Worm (Caenorhabditis elegans) whole organism, late embryonic: Measurements from ENCODE around the gene srsx-31.

Experiments used
- ceh-14 ChIP-seq: sonication (generic microtip); optimal IDR thresholded peaks from 2 replicates; lab custom pipeline; 2016; ENCODE audit warnings: missing genotype, missing genetic modification characterization, missing compliant biosample characterization
- ceh-18 ChIP-seq: sonication (generic microtip); optimal IDR thresholded peaks from 2 replicates; lab custom pipeline; 2016; ENCODE audit warnings: missing genetic modification characterization, missing compliant biosample characterization
- ets-4 ChIP-seq: sonication (generic microtip); optimal IDR thresholded peaks from 2 replicates; lab custom pipeline; 2016; ENCODE audit warnings: missing genetic modification characterization, missing compliant biosample characterization
- lin-11 ChIP-seq: fragments of 200-800 bp; sonication (Bioruptor generic); optimal IDR thresholded peaks from 2 replicates; lab custom pipeline; 2018; ENCODE audit warnings: mild to moderate bottlenecking, missing genetic modification characterization, missing compliant biosample characterization
- madf-2 ChIP-seq: sonication (generic microtip); optimal IDR thresholded peaks from 2 replicates; lab custom pipeline; 2017; ENCODE audit warnings: missing genetic modification characterization, missing compliant biosample characterization
- pha-2 ChIP-seq: sonication (generic microtip); optimal IDR thresholded peaks from 2 replicates; lab custom pipeline; 2017; ENCODE audit warnings: mild to moderate bottlenecking, missing genetic modification characterization, missing compliant biosample characterization
- pqm-1 ChIP-seq: sonication (generic microtip); optimal IDR thresholded peaks from 2 replicates; lab custom pipeline; 2016; ENCODE audit warnings: missing genetic modification characterization, missing compliant biosample characterization
- sox-4 ChIP-seq: sonication (generic microtip); optimal IDR thresholded peaks from 2 replicates; lab custom pipeline; 2017; ENCODE audit warnings: mild to moderate bottlenecking, missing genetic modification characterization, inconsistent platforms, missing compliant biosample characterization
- tbx-7 ChIP-seq: sonication (generic microtip); optimal IDR thresholded peaks from 2 replicates; lab custom pipeline; 2016; ENCODE audit warnings: missing genotype, missing genetic modification characterization, missing compliant biosample characterization
- unc-42 ChIP-seq: sonication (generic microtip); optimal IDR thresholded peaks from 2 replicates; lab custom pipeline; 2016; ENCODE audit warnings: missing genotype, missing genetic modification characterization, missing compliant biosample characterization

- no peak for TF ChIP-seq sox-4 (tag; lab: Kevin White, UChicago)
- no peak for TF ChIP-seq lin-11 (tag; lab: Kevin White, UChicago)
- no peak for TF ChIP-seq tbx-7 (tag; lab: Kevin White, UChicago)
- no peak for TF ChIP-seq madf-2 (tag; lab: Kevin White, UChicago)
- no peak for TF ChIP-seq ceh-14 (tag; lab: Kevin White, UChicago)
- TF ChIP-seq unc-42 (tag; lab: Kevin White, UChicago): no peak
- no peak for TF ChIP-seq ets-4 (tag; lab: Kevin White, UChicago)
- TF ChIP-seq pha-2 (tag; lab: Kevin White, UChicago): no peak
- TF ChIP-seq ceh-18 (tag; lab: Kevin White, UChicago): no peak
- no peak for TF ChIP-seq pqm-1 (tag; lab: Kevin White, UChicago)
These were observed 50.4 kb downstream of the srsx-31 start for ce11 chrV:11204452-11204851.
